Worm (Caenorhabditis elegans) whole organism, L4/young adult: Measurements from ENCODE around the gene prmt-4.

Source experiments
- W03F9.2 ChIP-seq: fragments of 150-350 bp; optimal IDR thresholded peaks from 2 replicates; lab custom pipeline; 2014; ENCODE audit warnings: missing biosample characterization, missing genetic modification characterization
- dao-5 ChIP-seq: sonication (generic microtip); optimal IDR thresholded peaks from 2 replicates; lab custom pipeline; 2016; ENCODE audit warnings: missing genotype, missing genetic modification characterization, moderate library complexity, missing compliant biosample characterization
- him-1 ChIP-seq: sonication (generic microtip); optimal IDR thresholded peaks from 2 replicates; lab custom pipeline; 2016; ENCODE audit warnings: missing genotype, missing genetic modification reagents, missing genetic modification characterization, missing compliant biosample characterization

DNA sequence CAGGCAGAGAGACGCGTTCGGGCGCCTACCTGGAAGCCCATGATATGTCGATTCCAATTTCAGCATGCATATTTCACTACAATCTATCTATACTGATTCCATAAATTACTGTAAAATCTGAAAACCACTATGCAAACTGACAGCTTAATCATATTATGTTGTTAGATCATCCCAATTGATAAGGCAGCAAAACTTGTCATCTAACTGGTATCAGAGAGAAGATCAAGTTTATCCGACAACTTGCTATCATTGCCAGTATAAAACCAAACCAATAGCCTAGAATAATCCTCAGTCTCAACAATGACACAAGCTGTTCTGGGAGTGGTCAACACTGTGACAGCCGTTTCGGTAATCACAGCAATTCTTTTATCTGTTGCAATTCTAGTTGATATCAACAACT lies 701 bp upstream of the prmt-4 start, which contains the start of gene col-102:
- TF ChIP-seq him-1 (tag; lab: Kevin White, UChicago) (no peak), dao-5 (tag; lab: Kevin White, UChicago) (no peak), W03F9.2 (no peak)
